Worm (Caenorhabditis elegans): ENCODE results near the gene rab-14.

DNA sequence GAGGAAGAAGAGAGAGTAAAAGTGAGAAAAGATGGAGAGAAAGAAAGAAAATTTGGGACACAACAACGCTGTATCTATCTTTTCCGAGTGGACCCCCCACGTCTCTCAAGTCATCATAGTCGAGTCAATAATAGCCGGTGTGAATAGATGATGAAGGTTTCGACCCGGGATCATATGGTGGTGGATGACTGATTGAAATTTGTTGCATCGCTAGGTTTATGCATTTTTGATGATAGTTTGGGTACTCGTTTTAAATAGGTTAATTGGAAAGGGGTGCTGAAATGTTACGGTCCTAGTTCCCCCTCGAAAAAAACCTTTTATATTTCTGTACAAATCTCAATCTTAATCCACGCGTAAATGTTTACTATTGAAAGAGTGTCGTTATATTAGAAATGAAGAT, 50.9 kb downstream of the rab-14 start:
- TF ChIP-seq eor-1 (tag; optimal IDR thresholded peaks at IDR 0.05), result no peak
- TF ChIP-seq mdl-1 (tag; optimal IDR thresholded peaks at IDR 0.05), result no peak
- TF ChIP-seq tbx-2 (tag; optimal IDR thresholded peaks at IDR 0.05), result no peak
- TF ChIP-seq mml-1 (tag; optimal IDR thresholded peaks at IDR 0.05), result no peak
- TF ChIP-seq nfya-1 (tag; optimal IDR thresholded peaks at IDR 0.05; ENCODE audit: insufficient read depth), result no peak
- TF ChIP-seq nhr-28 (tag; optimal IDR thresholded peaks at IDR 0.05), result no peak
- TF ChIP-seq pqm-1 (tag; optimal IDR thresholded peaks at IDR 0.05), result no peak
- TF ChIP-seq fos-1 (tag; optimal IDR thresholded peaks at IDR 0.05), result no peak
- TF ChIP-seq lin-15B (tag; optimal IDR thresholded peaks at IDR 0.05), result no peak
- no peak for TF ChIP-seq nhr-237 (tag; optimal IDR thresholded peaks at IDR 0.05)
- TF ChIP-seq pha-4 (tag; optimal IDR thresholded peaks at IDR 0.05), result no peak
